Worm (Caenorhabditis elegans): ENCODE data around the gene dis-3.

DNA sequence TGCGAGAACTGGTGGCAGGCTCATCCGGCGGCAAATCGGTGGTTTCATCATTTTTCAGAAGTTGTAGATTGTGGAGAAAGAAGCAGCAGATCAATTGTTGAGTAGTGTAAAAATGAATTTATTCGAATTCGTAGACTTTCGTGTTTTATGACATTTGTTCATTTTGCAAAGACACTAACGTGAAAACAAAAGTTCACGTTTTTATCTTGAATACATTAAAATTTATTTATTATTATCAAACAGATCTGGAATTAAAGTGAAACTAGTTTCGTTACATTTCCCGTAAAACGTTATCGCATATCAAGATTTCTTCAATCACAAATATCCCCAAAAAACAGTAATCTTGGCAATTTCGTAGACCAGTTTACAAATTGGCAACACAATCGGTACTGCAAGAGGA is 49.9 kb downstream of the dis-3 start, which contains the start of gene T14G10.8:
- no peak for TF ChIP-seq nhr-76 (tag; optimal IDR thresholded peaks at IDR 0.05)
- no peak for TF ChIP-seq unc-39 (tag; optimal IDR thresholded peaks at IDR 0.05)
- TF ChIP-seq nhr-28 (tag; optimal IDR thresholded peaks at IDR 0.05) = no peak
- no peak for TF ChIP-seq snpc-4 (tag; optimal IDR thresholded peaks at IDR 0.05)
- no peak for TF ChIP-seq ztf-11 (tag; optimal IDR thresholded peaks at IDR 0.05)

Data from whole organism, mixed stage, embryonic.